Worm (Caenorhabditis elegans) whole organism, L4 larva: ENCODE measurements around the gene srsx-14.

Experiments used
- F26F4.8 ChIP-seq: fragments of 200-800 bp; sonication (Bioruptor generic); conservative IDR thresholded peaks from 2 replicates; pipeline ENCODE4 v1.3.6; 2022; ENCODE audit warnings: missing genetic modification characterization, missing compliant biosample characterization
- ceh-20 ChIP-seq: fragments of 200-800 bp; sonication (Bioruptor generic); IDR thresholded peaks from 2 replicates; pipeline ENCODE4 v1.3.6; 2022; ENCODE audit warnings: missing genetic modification reagents, missing genetic modification characterization, missing compliant biosample characterization
- ceh-28 ChIP-seq: fragments of 150-350 bp; optimal IDR thresholded peaks from 2 replicates; lab custom pipeline; 2014; ENCODE audit warnings: missing biosample characterization, missing genetic modification reagents, missing genetic modification characterization
- ceh-82 ChIP-seq: sonication (generic microtip); optimal IDR thresholded peaks from 2 replicates; lab custom pipeline; 2017; ENCODE audit warnings: missing biosample characterization, missing genetic modification characterization
- dpl-1 ChIP-seq: fragments of 150-350 bp; optimal IDR thresholded peaks from 2 replicates; lab custom pipeline; 2014; ENCODE audit warnings: missing biosample characterization, missing genetic modification reagents, missing genetic modification characterization
- egl-43 ChIP-seq: fragments of 200-800 bp; sonication (Bioruptor generic); IDR thresholded peaks from 2 replicates; pipeline ENCODE4 v1.3.6; 2022; ENCODE audit warnings: missing genetic modification reagents, missing genetic modification characterization, missing compliant biosample characterization
- hlh-11 ChIP-seq: fragments of 200-800 bp; sonication (Bioruptor generic); optimal IDR thresholded peaks from 2 replicates; lab custom pipeline; 2018; ENCODE audit warnings: mild to moderate bottlenecking, missing genetic modification characterization, missing compliant biosample characterization
- nhr-237 ChIP-seq: sonication (generic microtip); optimal IDR thresholded peaks from 2 replicates; lab custom pipeline; 2017; ENCODE audit warnings: missing biosample characterization, missing genetic modification characterization
- nhr-76 ChIP-seq: fragments of 150-350 bp; optimal IDR thresholded peaks from 2 replicates; lab custom pipeline; 2014; ENCODE audit warnings: missing biosample characterization, missing genetic modification characterization
- nhr-77 ChIP-seq: fragments of 150-350 bp; optimal IDR thresholded peaks from 2 replicates; lab custom pipeline; 2014; ENCODE audit warnings: missing biosample characterization, missing genetic modification characterization

- no peak for TF ChIP-seq F26F4.8 (GFP tag; lab: Robert Waterston, UW)
- TF ChIP-seq egl-43 (GFP tag; lab: Robert Waterston, UW): no peak
- TF ChIP-seq nhr-76 (tag; lab: Kevin White, UChicago): no peak
- TF ChIP-seq dpl-1: no peak
- TF ChIP-seq hlh-11 (tag; lab: Kevin White, UChicago): no peak
- TF ChIP-seq ceh-82 (tag; lab: Kevin White, UChicago): no peak
- TF ChIP-seq nhr-77 (tag; lab: Kevin White, UChicago): no peak
- TF ChIP-seq ceh-28: no peak
- TF ChIP-seq ceh-20 (GFP tag; lab: Robert Waterston, UW): no peak
- no peak for TF ChIP-seq nhr-237 (tag; lab: Kevin White, UChicago)
Measured at ce11 chrIV:5595567-5595966, 31.4 kb downstream of the srsx-14 start.
